Fruit fly (Drosophila melanogaster): ENCODE data around the gene mRpL45.
A peak's percentile ranks its signal among the peaks of the same experiment; 100 is the strongest.

mRpL45 gene

DNA sequence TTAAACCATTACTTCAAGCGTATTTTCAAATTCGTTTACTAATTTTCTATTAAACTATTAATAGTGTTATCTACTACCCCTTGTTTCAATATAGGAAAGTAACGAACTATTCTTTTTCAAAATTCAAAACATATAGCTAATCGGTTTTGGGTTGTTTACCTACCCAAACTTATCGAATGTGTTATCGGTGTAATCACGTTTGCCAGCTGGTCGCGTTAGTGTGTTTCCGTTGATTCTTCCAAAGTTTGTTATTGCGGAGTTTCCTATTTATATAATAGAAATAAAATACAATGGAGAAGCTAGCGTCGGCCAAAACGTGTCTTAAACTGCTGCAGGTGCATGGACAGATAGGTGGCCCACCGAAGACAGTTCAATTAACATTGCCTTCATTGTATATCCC is at the start of gene mRpL45 (continued):
- TF ChIP-seq pita (GFP tag; optimal IDR thresholded peaks at IDR 0.05) (no peak), CG10274 (GFP tag; optimal IDR thresholded peaks at IDR 0.05) (no peak), z (GFP tag; IDR thresholded peaks at IDR 0.05) (no peak), CG6654 (GFP tag; optimal IDR thresholded peaks at IDR 0.05) (no peak), CG17359 (tag; optimal IDR thresholded peaks at IDR 0.05) (no peak), gcm2 (GFP tag; optimal IDR thresholded peaks at IDR 0.05) (no peak), nerfin-2 (GFP tag; IDR thresholded peaks at IDR 0.05; ENCODE audit: partially characterized antibody) (peak; percentile 55; the same call in 1 of the 2 replicates), CG5180 (GFP tag; optimal IDR thresholded peaks at IDR 0.05) (no peak), stwl (tag; optimal IDR thresholded peaks at IDR 0.05) (peak; percentile 74), crp (GFP tag; optimal IDR thresholded peaks at IDR 0.05) (peak in 1 of 2 experiments; percentile 80), CG30431 (GFP tag; optimal IDR thresholded peaks at IDR 0.05) (no peak), CG3995 (GFP tag; optimal IDR thresholded peaks at IDR 0.05) (peak; percentile 65), bcd (GFP tag; optimal IDR thresholded peaks at IDR 0.05) (no peak), CG1792 (GFP tag; optimal IDR thresholded peaks at IDR 0.05) (no peak), shn (GFP tag; optimal IDR thresholded peaks at IDR 0.05) (no peak), gsb (GFP tag; IDR thresholded peaks at IDR 0.05) (no peak), yki (optimal IDR thresholded peaks at IDR 0.05) (no peak), CG16779 (GFP tag; IDR thresholded peaks at IDR 0.05) (no peak), Jarid2 (GFP tag; optimal IDR thresholded peaks at IDR 0.05) (no peak), vnd (GFP tag; IDR thresholded peaks at IDR 0.05; ENCODE audit: partially characterized antibody) (peak; percentile 39; the same call in 1 of the 3 replicates), CG1602 (GFP tag; optimal IDR thresholded peaks at IDR 0.05) (no peak), CG10462 (GFP tag; optimal IDR thresholded peaks at IDR 0.05) (no peak), CG18262 (tag; optimal IDR thresholded peaks at IDR 0.05) (no peak), CG8944 (GFP tag; optimal IDR thresholded peaks at IDR 0.05) (no peak), CG13296 (GFP tag; optimal IDR thresholded peaks at IDR 0.05) (no peak), Opbp (GFP tag; IDR thresholded peaks at IDR 0.05; ENCODE audit: partially characterized antibody) (peak; percentile 36; the same call in 2 of the 3 replicates), sens (GFP tag) (peak; percentile 47), org-1 (GFP tag; optimal IDR thresholded peaks at IDR 0.05) (no peak), sr (GFP tag; IDR thresholded peaks at IDR 0.05) (no peak), pnt (GFP tag; optimal IDR thresholded peaks at IDR 0.05) (no peak), kah (GFP tag; optimal IDR thresholded peaks at IDR 0.05) (no peak), HLHmδ (GFP tag; optimal IDR thresholded peaks at IDR 0.05) (no peak), Sin3A (optimal IDR thresholded peaks at IDR 0.05) (no peak), mirr (GFP tag; optimal IDR thresholded peaks at IDR 0.05) (no peak), CG2129 (GFP tag; IDR thresholded peaks at IDR 0.05; ENCODE audit: partially characterized antibody) (no peak), CG14860 (GFP tag; IDR thresholded peaks at IDR 0.05; ENCODE audit: partially characterized antibody) (0 out of 3 replicates have a peak, but pooled peaks have one; percentile 34), ewg (GFP tag; optimal IDR thresholded peaks at IDR 0.05) (no peak), gem (tag; optimal IDR thresholded peaks at IDR 0.05) (no peak), lbe (GFP tag; optimal IDR thresholded peaks at IDR 0.05) (no peak), CG15011 (GFP tag; optimal IDR thresholded peaks at IDR 0.05) (no peak), ac (GFP tag; optimal IDR thresholded peaks at IDR 0.05) (no peak), az2 (GFP tag; optimal IDR thresholded peaks at IDR 0.05) (no peak), onecut (GFP tag; IDR thresholded peaks at IDR 0.05) (no peak), btn (GFP tag; optimal IDR thresholded peaks at IDR 0.05) (no peak), crc (GFP tag; optimal IDR thresholded peaks at IDR 0.05) (no peak), CG12236 (GFP tag; optimal IDR thresholded peaks at IDR 0.05) (no peak), sisA (GFP tag; IDR thresholded peaks at IDR 0.05) (no peak), Xbp1 (GFP tag; optimal IDR thresholded peaks at IDR 0.05) (no peak), CG30020 (tag; optimal IDR thresholded peaks at IDR 0.05) (no peak), oc (tag; optimal IDR thresholded peaks at IDR 0.05) (no peak), pzg (GFP tag; optimal IDR thresholded peaks at IDR 0.05) (peak; percentile 50), TFAM (GFP tag; optimal IDR thresholded peaks at IDR 0.05) (no peak)
